Fruit fly (Drosophila melanogaster): ENCODE results near the gene CG10657.

Gene CG10657

DNA sequence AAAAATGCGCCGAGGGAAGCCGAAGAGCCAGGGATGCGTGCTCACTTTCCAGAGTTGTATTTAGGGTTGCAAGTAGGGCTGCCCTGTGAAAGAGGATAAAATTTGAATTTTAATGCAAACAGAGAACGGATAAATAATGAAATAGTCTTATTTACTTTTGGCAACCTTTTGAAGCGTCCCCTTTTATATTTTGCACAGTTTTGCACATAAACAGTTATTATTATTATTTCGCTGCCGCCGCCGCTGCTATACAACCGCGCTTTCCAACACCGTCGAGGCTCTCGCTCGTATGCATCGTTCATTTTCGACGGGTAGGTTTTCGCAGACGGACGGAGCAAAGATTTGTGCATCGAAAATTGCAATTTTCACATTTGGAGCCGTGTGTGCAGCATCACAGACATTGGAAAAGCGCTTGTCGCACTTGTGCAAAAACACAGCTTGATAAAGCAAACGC is 17.8 kb upstream of the CG10657 start, which contains the start of the genes sti and tral (continued):
- TF ChIP-seq trem (tag; optimal IDR thresholded peaks at IDR 0.05) (peak; percentile 97), Elba2 (GFP tag; optimal IDR thresholded peaks at IDR 0.05) (peak; percentile 65), chinmo (GFP tag; IDR thresholded peaks at IDR 0.05; ENCODE audit: partially characterized antibody) (0 out of 4 replicates have a peak, but pooled peaks have one; percentile 16), CG8388 (GFP tag; optimal IDR thresholded peaks at IDR 0.05) (peak; percentile 69), zf30C (GFP tag; optimal IDR thresholded peaks at IDR 0.05) (peak; percentile 18), CG17186 (GFP tag; optimal IDR thresholded peaks at IDR 0.05) (peak; percentile 94), CG13123 (GFP tag; optimal IDR thresholded peaks at IDR 0.05) (peak; percentile 88), Nf-YB (GFP tag; optimal IDR thresholded peaks at IDR 0.05) (peak; percentile 58), CG10565 (GFP tag; optimal IDR thresholded peaks at IDR 0.05) (peak; percentile 59), Kr (GFP tag; optimal IDR thresholded peaks at IDR 0.05) (no peak), unc-4 (GFP tag; IDR thresholded peaks at IDR 0.05; ENCODE audit: partially characterized antibody) (peak; percentile 21; the same call in 1 of the 2 replicates), lola (GFP tag; optimal IDR thresholded peaks at IDR 0.05) (peak in 1 of 3 experiments; percentile 78), dati (GFP tag; IDR thresholded peaks at IDR 0.05) (0 out of 2 replicates have a peak, but pooled peaks have one; percentile 40), CG12391 (tag; optimal IDR thresholded peaks at IDR 0.05) (peak; percentile 90), CG2116 (GFP tag; optimal IDR thresholded peaks at IDR 0.05) (peak; percentile 100), E2f1 (GFP tag; IDR thresholded peaks at IDR 0.05) (peak; percentile 74), gt (GFP tag; IDR thresholded peaks at IDR 0.05) (peak; percentile 60; the same call in 1 of the 2 replicates), CG14860 (GFP tag; IDR thresholded peaks at IDR 0.05; ENCODE audit: partially characterized antibody) (no peak), da (GFP tag; optimal IDR thresholded peaks at IDR 0.05) (peak; percentile 91), CG10959 (GFP tag; IDR thresholded peaks at IDR 0.05) (peak; percentile 72), CG32532 (GFP tag; IDR thresholded peaks at IDR 0.05) (peak; percentile 89), odd (GFP tag; optimal IDR thresholded peaks at IDR 0.05) (peak; percentile 59), dan (GFP tag; IDR thresholded peaks at IDR 0.05) (no peak), E2f2 (GFP tag; IDR thresholded peaks at IDR 0.05) (peak; percentile 99), esg (GFP tag; conservative IDR thresholded peaks at IDR 0.05) (peak; percentile 73), HmgD (GFP tag; optimal IDR thresholded peaks at IDR 0.05) (peak; percentile 93), CG14050 (GFP tag; IDR thresholded peaks at IDR 0.05) (peak; percentile 60; the same call in 2 of the 3 replicates), CG34224 (GFP tag; IDR thresholded peaks at IDR 0.05; ENCODE audit: partially characterized antibody) (0 out of 3 replicates have a peak, but pooled peaks have one; percentile 15), CG6175 (GFP tag; IDR thresholded peaks at IDR 0.05) (peak; percentile 78), CG12236 (GFP tag; optimal IDR thresholded peaks at IDR 0.05) (peak; percentile 87), CG12219 (GFP tag; optimal IDR thresholded peaks at IDR 0.05) (peak; percentile 59), gem (tag; optimal IDR thresholded peaks at IDR 0.05) (peak; percentile 88), HLH54F (GFP tag; optimal IDR thresholded peaks at IDR 0.05) (peak; percentile 96), pb (GFP tag; optimal IDR thresholded peaks at IDR 0.05) (peak; percentile 73), nerfin-1 (tag; optimal IDR thresholded peaks at IDR 0.05) (peak; percentile 81), gro (GFP tag; optimal IDR thresholded peaks at IDR 0.05) (peak; percentile 95), Sry-β (GFP tag; optimal IDR thresholded peaks at IDR 0.05) (peak; percentile 0), hb (GFP tag; IDR thresholded peaks at IDR 0.05; ENCODE audit: partially characterized antibody) (no peak), grau (tag; optimal IDR thresholded peaks at IDR 0.05) (peak; percentile 80), CG34422 (GFP tag; IDR thresholded peaks at IDR 0.05) (peak; percentile 79; the same call in 2 of the 3 replicates), pfk (GFP tag; optimal IDR thresholded peaks at IDR 0.05) (peak; percentile 54), CG11695 (GFP tag; IDR thresholded peaks at IDR 0.05) (peak; percentile 68; the same call in 2 of the 3 replicates), Ssrp (tag; optimal IDR thresholded peaks at IDR 0.05) (peak; percentile 78), CG1602 (GFP tag; optimal IDR thresholded peaks at IDR 0.05) (peak; percentile 88), B-H1 (GFP tag; IDR thresholded peaks at IDR 0.05) (peak; percentile 76), en (GFP tag; optimal IDR thresholded peaks at IDR 0.05) (peak; percentile 78), hkb (optimal IDR thresholded peaks at IDR 0.05) (peak; percentile 81), hkb (GFP tag; IDR thresholded peaks at IDR 0.05) (peak; percentile 83), gcm (GFP tag; optimal IDR thresholded peaks at IDR 0.05) (peak; percentile 71), Dbx (GFP tag; IDR thresholded peaks at IDR 0.05) (peak; percentile 91)

Measured in whole organism, embryonic.